ENCODE assay signal across 1 fruit fly cellular context in the genomic region with DNA sequence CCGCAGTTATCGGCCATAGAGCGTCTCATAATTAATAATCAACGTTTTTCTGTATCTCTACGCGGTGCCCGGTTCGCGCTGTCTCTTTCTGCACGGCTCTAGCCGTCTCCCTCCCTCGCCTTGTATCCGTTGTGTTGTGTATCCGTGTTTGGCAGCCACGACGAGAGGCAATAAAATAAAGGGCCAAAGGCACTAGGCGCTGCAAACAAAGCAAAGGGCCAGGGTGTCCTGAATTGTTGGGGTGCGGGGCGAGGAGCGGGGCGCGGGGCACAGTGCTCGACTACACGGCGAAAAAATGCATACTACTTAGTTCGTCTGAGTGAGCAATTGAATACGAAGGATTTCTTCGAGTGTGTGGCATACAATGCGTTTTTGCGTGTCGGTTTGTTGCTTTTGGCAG.
TF ChIP-seq lines count a peak whose summit lies in the region.

No protein-coding gene starts in this region.

TF ChIP-seq in whole organism, embryonic, 481 proteins besides CTCF, POLR2A, EP300 and RAD21 (continued from another document):
- TF ChIP-seq Atf-2 (GFP tag; optimal IDR thresholded peaks at IDR 0.05; lab: Kevin White, UChicago) (no peak), CG2678 (tag; optimal IDR thresholded peaks at IDR 0.05; lab: Kevin White, UChicago) (no peak), Nf-YB (GFP tag; optimal IDR thresholded peaks at IDR 0.05; lab: Kevin White, UChicago) (no peak), sqz (GFP tag; optimal IDR thresholded peaks at IDR 0.05; lab: Kevin White, UChicago) (no peak), CG12104 (GFP tag; optimal IDR thresholded peaks at IDR 0.05; lab: Kevin White, UChicago) (no peak), CG1832 (GFP tag; optimal IDR thresholded peaks at IDR 0.05; lab: Kevin White, UChicago) (peak; percentile 85), Lpt (GFP tag; optimal IDR thresholded peaks at IDR 0.05; lab: Kevin White, UChicago) (peak; percentile 13), CG32767 (GFP tag; IDR thresholded peaks at IDR 0.05; lab: Robert Waterston, UW) (peak; percentile 69), sc (optimal IDR thresholded peaks at IDR 0.05; lab: Kevin White, UChicago) (no peak), sc (GFP tag; optimal IDR thresholded peaks at IDR 0.05; lab: Kevin White, UChicago) (no peak), prd (optimal IDR thresholded peaks at IDR 0.05; lab: Kevin White, UChicago) (no peak), prd (GFP tag; IDR thresholded peaks at IDR 0.05; lab: Robert Waterston, UW) (no peak), CG30431 (GFP tag; optimal IDR thresholded peaks at IDR 0.05; lab: Kevin White, UChicago) (no peak), CG5180 (GFP tag; optimal IDR thresholded peaks at IDR 0.05; lab: Kevin White, UChicago) (no peak), twi (tag; optimal IDR thresholded peaks at IDR 0.05; lab: Kevin White, UChicago) (no peak), CG11560 (tag; IDR thresholded peaks at IDR 0.05; lab: Robert Waterston, UW) (no peak), chm (GFP tag; IDR thresholded peaks at IDR 0.05; lab: Robert Waterston, UW) (no peak), nau (GFP tag; optimal IDR thresholded peaks at IDR 0.05; lab: Kevin White, UChicago) (no peak), CG15073 (GFP tag; optimal IDR thresholded peaks at IDR 0.05; lab: Kevin White, UChicago) (no peak), CG10321 (GFP tag; IDR thresholded peaks at IDR 0.05; lab: Robert Waterston, UW) (peak; percentile 80), Jarid2 (GFP tag; optimal IDR thresholded peaks at IDR 0.05; lab: Kevin White, UChicago) (no peak), CG4424 (GFP tag; optimal IDR thresholded peaks at IDR 0.05; lab: Kevin White, UChicago) (no peak), row (GFP tag; IDR thresholded peaks at IDR 0.05; lab: Robert Waterston, UW) (peak; percentile 43; the same call in 1 of the 3 replicates), Ets97D (GFP tag; optimal IDR thresholded peaks at IDR 0.05; lab: Kevin White, UChicago) (no peak), ash1 (GFP tag; optimal IDR thresholded peaks at IDR 0.05; lab: Kevin White, UChicago) (no peak), CG15514 (GFP tag; optimal IDR thresholded peaks at IDR 0.05; lab: Kevin White, UChicago) (no peak), CG6254 (GFP tag; optimal IDR thresholded peaks at IDR 0.05; lab: Kevin White, UChicago) (no peak), Optix (GFP tag; IDR thresholded peaks at IDR 0.05; lab: Robert Waterston, UW) (no peak), CG2199 (GFP tag; IDR thresholded peaks at IDR 0.05; lab: Robert Waterston, UW) (0 out of 3 replicates have a peak, but pooled peaks have one; percentile 51), CG8944 (GFP tag; optimal IDR thresholded peaks at IDR 0.05; lab: Kevin White, UChicago) (no peak), pita (GFP tag; optimal IDR thresholded peaks at IDR 0.05; lab: Kevin White, UChicago) (no peak), CG31388 (GFP tag; optimal IDR thresholded peaks at IDR 0.05; lab: Kevin White, UChicago) (no peak), z (GFP tag; IDR thresholded peaks at IDR 0.05; lab: Robert Waterston, UW) (0 out of 3 replicates have a peak, but pooled peaks have one; percentile 16), MTF-1 (GFP tag; optimal IDR thresholded peaks at IDR 0.05; lab: Kevin White, UChicago; ENCODE audit: borderline replicate concordance) (no peak), al (GFP tag; IDR thresholded peaks at IDR 0.05; lab: Robert Waterston, UW) (no peak), CG17912 (GFP tag; optimal IDR thresholded peaks at IDR 0.05; lab: Kevin White, UChicago) (no peak), tup (GFP tag; optimal IDR thresholded peaks at IDR 0.05; lab: Kevin White, UChicago) (no peak), wdn (GFP tag; IDR thresholded peaks at IDR 0.05; lab: Robert Waterston, UW) (no peak), Ptx1 (GFP tag; IDR thresholded peaks at IDR 0.05; lab: Robert Waterston, UW) (no peak), trem (tag; optimal IDR thresholded peaks at IDR 0.05; lab: Kevin White, UChicago) (no peak), CG17361 (GFP tag; IDR thresholded peaks at IDR 0.05; lab: Robert Waterston, UW) (no peak), kni (GFP tag; optimal IDR thresholded peaks at IDR 0.05; lab: Kevin White, UChicago) (peak; percentile 39), dimm (GFP tag; IDR thresholded peaks at IDR 0.05; lab: Robert Waterston, UW) (no peak), CG4328 (GFP tag; optimal IDR thresholded peaks at IDR 0.05; lab: Kevin White, UChicago) (no peak), croc (GFP tag; conservative IDR thresholded peaks at IDR 0.05; lab: Robert Waterston, UW) (no peak), tgo (GFP tag; IDR thresholded peaks at IDR 0.05; lab: Robert Waterston, UW) (no peak), Adf1 (GFP tag; IDR thresholded peaks at IDR 0.05; lab: Robert Waterston, UW) (peak; percentile 28; the same call in 1 of the 2 replicates), CG2116 (GFP tag; optimal IDR thresholded peaks at IDR 0.05; lab: Kevin White, UChicago) (no peak), phol (tag; optimal IDR thresholded peaks at IDR 0.05; lab: Kevin White, UChicago) (no peak), Dad (GFP tag; optimal IDR thresholded peaks at IDR 0.05; lab: Kevin White, UChicago) (no peak), unpg (GFP tag; optimal IDR thresholded peaks at IDR 0.05; lab: Kevin White, UChicago) (no peak), bbx (GFP tag; IDR thresholded peaks at IDR 0.05; lab: Robert Waterston, UW; ENCODE audit: partially characterized antibody) (no peak), Hmr (GFP tag; optimal IDR thresholded peaks at IDR 0.05; lab: Kevin White, UChicago) (no peak), sens (GFP tag; lab: Kevin White, UChicago) (no peak), ems (GFP tag; optimal IDR thresholded peaks at IDR 0.05; lab: Kevin White, UChicago) (no peak), CG6854 (GFP tag; optimal IDR thresholded peaks at IDR 0.05; lab: Kevin White, UChicago) (no peak), CG31441 (GFP tag; IDR thresholded peaks at IDR 0.05; lab: Robert Waterston, UW) (no peak), H2.0 (GFP tag; IDR thresholded peaks at IDR 0.05; lab: Robert Waterston, UW) (no peak), mam (GFP tag; optimal IDR thresholded peaks at IDR 0.05; lab: Kevin White, UChicago) (no peak), Chrac-16 (GFP tag; optimal IDR thresholded peaks at IDR 0.05; lab: Kevin White, UChicago) (no peak), crol (GFP tag; IDR thresholded peaks at IDR 0.05; lab: Robert Waterston, UW) (peak; percentile 95), CG9215 (GFP tag; IDR thresholded peaks at IDR 0.05; lab: Robert Waterston, UW) (no peak), slp2 (GFP tag; optimal IDR thresholded peaks at IDR 0.05; lab: Kevin White, UChicago) (no peak)
